Fruit fly (Drosophila melanogaster): ENCODE data around the gene Lint-O.
A peak's percentile ranks its signal among the peaks of the same experiment; 100 is the strongest.

Lint-O gene

dm6 chrX:2703693-2704092 is 5.2 kb downstream of the Lint-O start, which contains the start of gene Ugalt (continued):
- no peak for TF ChIP-seq h (optimal IDR thresholded peaks at IDR 0.05)
- peak; percentile 98 for TF ChIP-seq E2f2 (GFP tag; IDR thresholded peaks at IDR 0.05)
- peak; percentile 99 for TF ChIP-seq Vsx1 (GFP tag; optimal IDR thresholded peaks at IDR 0.05)
- peak; percentile 99 for TF ChIP-seq CG4707 (GFP tag; optimal IDR thresholded peaks at IDR 0.05)
- TF ChIP-seq Deaf1 (tag; optimal IDR thresholded peaks at IDR 0.05): peak; percentile 95
- TF ChIP-seq bcd (GFP tag; optimal IDR thresholded peaks at IDR 0.05): peak; percentile 100
- TF ChIP-seq CG1832 (GFP tag; optimal IDR thresholded peaks at IDR 0.05): peak; percentile 80
- peak; percentile 100 for TF ChIP-seq gsb (GFP tag; IDR thresholded peaks at IDR 0.05)
- peak; percentile 99 for TF ChIP-seq ftz-f1 (GFP tag; optimal IDR thresholded peaks at IDR 0.05)
- peak; percentile 100 for TF ChIP-seq Dip3 (GFP tag; optimal IDR thresholded peaks at IDR 0.05)
- peak; percentile 100 for TF ChIP-seq CG12236 (GFP tag; optimal IDR thresholded peaks at IDR 0.05)
- peak; percentile 100 for TF ChIP-seq pho (GFP tag; optimal IDR thresholded peaks at IDR 0.05)
- TF ChIP-seq CG3726 (GFP tag; IDR thresholded peaks at IDR 0.05): peak; percentile 100
- TF ChIP-seq Poxn (GFP tag; IDR thresholded peaks at IDR 0.05): peak; percentile 100
- TF ChIP-seq shn (GFP tag; optimal IDR thresholded peaks at IDR 0.05): peak; percentile 100
- peak; percentile 100 for TF ChIP-seq Lhr (GFP tag; optimal IDR thresholded peaks at IDR 0.05)
- TF ChIP-seq Hr3 (GFP tag; optimal IDR thresholded peaks at IDR 0.05): peak; percentile 100
- peak; percentile 100 for TF ChIP-seq CG8089 (GFP tag; optimal IDR thresholded peaks at IDR 0.05)
- peak; percentile 100 for TF ChIP-seq Ets65A (GFP tag)
- peak; percentile 100 for TF ChIP-seq Taf1 (GFP tag; IDR thresholded peaks at IDR 0.05)
- peak; percentile 100 for TF ChIP-seq Pdp1 (GFP tag; optimal IDR thresholded peaks at IDR 0.05)
- TF ChIP-seq CG14441 (GFP tag; IDR thresholded peaks at IDR 0.05): peak; percentile 100
- TF ChIP-seq CG16779 (GFP tag; IDR thresholded peaks at IDR 0.05): peak; percentile 100
- peak; percentile 100 for TF ChIP-seq esg (GFP tag; conservative IDR thresholded peaks at IDR 0.05)
- TF ChIP-seq mirr (GFP tag; optimal IDR thresholded peaks at IDR 0.05): peak; percentile 100
- TF ChIP-seq ato (GFP tag; IDR thresholded peaks at IDR 0.05; ENCODE audit: partially characterized antibody): no peak
- peak; percentile 50 for TF ChIP-seq Bgb (GFP tag; IDR thresholded peaks at IDR 0.05; ENCODE audit: partially characterized antibody)
- TF ChIP-seq Mad (GFP tag; optimal IDR thresholded peaks at IDR 0.05): peak; percentile 100
- peak; percentile 100 for TF ChIP-seq CG15011 (GFP tag; optimal IDR thresholded peaks at IDR 0.05)
- TF ChIP-seq sc (optimal IDR thresholded peaks at IDR 0.05): no peak
- peak; percentile 100 for TF ChIP-seq sc (GFP tag; optimal IDR thresholded peaks at IDR 0.05)
- TF ChIP-seq CG1529 (GFP tag; optimal IDR thresholded peaks at IDR 0.05): peak; percentile 100
- no peak for TF ChIP-seq mld (GFP tag; IDR thresholded peaks at IDR 0.05; ENCODE audit: partially characterized antibody)
- TF ChIP-seq CG7786 (GFP tag; optimal IDR thresholded peaks at IDR 0.05): peak; percentile 100
- peak; percentile 100 for TF ChIP-seq Meics (GFP tag; optimal IDR thresholded peaks at IDR 0.05)
- TF ChIP-seq CG17829 (tag; optimal IDR thresholded peaks at IDR 0.05): peak; percentile 100
- TF ChIP-seq CG4854 (GFP tag; optimal IDR thresholded peaks at IDR 0.05): peak; percentile 100
- peak; percentile 100 for TF ChIP-seq so (GFP tag; IDR thresholded peaks at IDR 0.05)
- TF ChIP-seq Xbp1 (GFP tag; optimal IDR thresholded peaks at IDR 0.05): peak; percentile 100
- TF ChIP-seq Mrtf (GFP tag; IDR thresholded peaks at IDR 0.05): peak; percentile 100
- peak; percentile 100 for TF ChIP-seq CG32767 (GFP tag; IDR thresholded peaks at IDR 0.05)
- TF ChIP-seq schlank (tag; optimal IDR thresholded peaks at IDR 0.05): peak; percentile 100
- TF ChIP-seq hb (GFP tag; IDR thresholded peaks at IDR 0.05; ENCODE audit: partially characterized antibody): no peak
- peak; percentile 100 for TF ChIP-seq CG7987 (GFP tag; optimal IDR thresholded peaks at IDR 0.05)
- TF ChIP-seq Dbx (GFP tag; IDR thresholded peaks at IDR 0.05): peak; percentile 100
- TF ChIP-seq Bteb2 (GFP tag; optimal IDR thresholded peaks at IDR 0.05): peak; percentile 100
- TF ChIP-seq CG11247 (GFP tag; IDR thresholded peaks at IDR 0.05): peak; percentile 100
- TF ChIP-seq nerfin-1 (tag; optimal IDR thresholded peaks at IDR 0.05): peak; percentile 100
- peak; percentile 100 for TF ChIP-seq HmgZ (tag; optimal IDR thresholded peaks at IDR 0.05)
- peak; percentile 100 for TF ChIP-seq CG14050 (GFP tag; IDR thresholded peaks at IDR 0.05)
- TF ChIP-seq CG8359 (GFP tag; optimal IDR thresholded peaks at IDR 0.05; ENCODE audit: borderline replicate concordance): peak; percentile 98
- TF ChIP-seq rib (GFP tag; IDR thresholded peaks at IDR 0.05): peak; percentile 100
